Worm (Caenorhabditis elegans): ENCODE measurements around the gene K06H6.1.

K06H6.1 gene

ce11 chrV:587818-588217 is at the start of gene K06H6.1:
TSS of gene K06H6.1 (plus strand) at chrV:588118.
- TF ChIP-seq dao-5 (tag; optimal IDR thresholded peaks at IDR 0.05) = no peak
- TF ChIP-seq W03F9.2 (tag; optimal IDR thresholded peaks at IDR 0.05) = no peak
- no peak for TF ChIP-seq him-1 (tag; optimal IDR thresholded peaks at IDR 0.05)

- TF ChIP-seq W03F9.2 (tag; optimal IDR thresholded peaks at IDR 0.05) = no peak
- TF ChIP-seq him-1 (tag; optimal IDR thresholded peaks at IDR 0.05) = no peak
- TF ChIP-seq dao-5 (tag; optimal IDR thresholded peaks at IDR 0.05) = no peak
Observed at ce11 chrV:539040-539510, 48.8 kb upstream of the K06H6.1 start, which contains the start of gene nhr-155. TSS of gene nhr-155 (plus strand) at chrV:539460.

- TF ChIP-seq him-1 (tag; optimal IDR thresholded peaks at IDR 0.05) = no peak
- no peak for TF ChIP-seq W03F9.2 (tag; optimal IDR thresholded peaks at IDR 0.05)
Observed at ce11 chrV:541470-541869, 46.4 kb upstream of the K06H6.1 start.

ce11 chrV:543169-543568 is 44.7 kb upstream of the K06H6.1 start, which contains the start of gene C14C6.3:
TSS of gene C14C6.3 (plus strand) at chrV:543469.
- no peak for TF ChIP-seq W03F9.2 (tag; optimal IDR thresholded peaks at IDR 0.05)
- TF ChIP-seq dao-5 (tag; optimal IDR thresholded peaks at IDR 0.05) = no peak
- TF ChIP-seq him-1 (tag; optimal IDR thresholded peaks at IDR 0.05) = no peak

ce11 chrV:547980-548379 is 39.9 kb upstream of the K06H6.1 start, which contains the start of gene C14C6.6:
TSS of gene C14C6.6 (minus strand) at chrV:548080.
- TF ChIP-seq dao-5 (tag; optimal IDR thresholded peaks at IDR 0.05) (no peak), W03F9.2 (tag; optimal IDR thresholded peaks at IDR 0.05) (no peak), him-1 (tag; optimal IDR thresholded peaks at IDR 0.05) (no peak)

- TF ChIP-seq him-1 (tag; optimal IDR thresholded peaks at IDR 0.05) = no peak
- TF ChIP-seq W03F9.2 (tag; optimal IDR thresholded peaks at IDR 0.05) = no peak
- no peak for TF ChIP-seq dao-5 (tag; optimal IDR thresholded peaks at IDR 0.05)
Observed at ce11 chrV:552406-552805, 35.5 kb upstream of the K06H6.1 start.

ce11 chrV:553067-553466 is 34.9 kb upstream of the K06H6.1 start, which contains the start of gene C14C6.8:
TSS of gene C14C6.8 (minus strand) at chrV:553167.
- no peak for TF ChIP-seq him-1 (tag; optimal IDR thresholded peaks at IDR 0.05)
- TF ChIP-seq dao-5 (tag; optimal IDR thresholded peaks at IDR 0.05) = no peak
- TF ChIP-seq W03F9.2 (tag; optimal IDR thresholded peaks at IDR 0.05) = no peak

- no peak for TF ChIP-seq dao-5 (tag; optimal IDR thresholded peaks at IDR 0.05)
- no peak for TF ChIP-seq W03F9.2 (tag; optimal IDR thresholded peaks at IDR 0.05)
- no peak for TF ChIP-seq him-1 (tag; optimal IDR thresholded peaks at IDR 0.05)
Observed at ce11 chrV:556055-556454, 31.9 kb upstream of the K06H6.1 start, which contains the start of gene srx-8. TSS of gene srx-8 (minus strand) at chrV:556155.

- TF ChIP-seq him-1 (tag; optimal IDR thresholded peaks at IDR 0.05) (no peak), dao-5 (tag; optimal IDR thresholded peaks at IDR 0.05) (no peak), W03F9.2 (tag; optimal IDR thresholded peaks at IDR 0.05) (no peak)
Observed at ce11 chrV:559940-560339, 28.0 kb upstream of the K06H6.1 start, which contains the start of gene srx-7. TSS of gene srx-7 (plus strand) at chrV:560195.

ce11 chrV:562834-563233 is 25.1 kb upstream of the K06H6.1 start, which contains the start of gene C14C6.2:
TSS of gene C14C6.2 (plus strand) at chrV:563134.
- TF ChIP-seq dao-5 (tag; optimal IDR thresholded peaks at IDR 0.05) (no peak), him-1 (tag; optimal IDR thresholded peaks at IDR 0.05) (no peak), W03F9.2 (tag; optimal IDR thresholded peaks at IDR 0.05) (no peak)

ce11 chrV:565984-566383 is 21.9 kb upstream of the K06H6.1 start, which contains the start of gene sri-73:
TSS of gene sri-73 (minus strand) at chrV:566084.
- no peak for TF ChIP-seq him-1 (tag; optimal IDR thresholded peaks at IDR 0.05)
- no peak for TF ChIP-seq W03F9.2 (tag; optimal IDR thresholded peaks at IDR 0.05)
- no peak for TF ChIP-seq dao-5 (tag; optimal IDR thresholded peaks at IDR 0.05)

ce11 chrV:568105-568504 is 19.8 kb upstream of the K06H6.1 start, which contains the start of gene sri-72:
TSS of gene sri-72 (minus strand) at chrV:568205.
- TF ChIP-seq him-1 (tag; optimal IDR thresholded peaks at IDR 0.05) (no peak), dao-5 (tag; optimal IDR thresholded peaks at IDR 0.05) (no peak), W03F9.2 (tag; optimal IDR thresholded peaks at IDR 0.05) (no peak)

ce11 chrV:574639-575038 is 13.3 kb upstream of the K06H6.1 start, which contains the start of gene C14C6.13:
TSS of gene C14C6.13 (minus strand) at chrV:574739.
- TF ChIP-seq him-1 (tag; optimal IDR thresholded peaks at IDR 0.05) (no peak), W03F9.2 (tag; optimal IDR thresholded peaks at IDR 0.05) (no peak), dao-5 (tag; optimal IDR thresholded peaks at IDR 0.05) (no peak)

ce11 chrV:576070-576469 is 11.8 kb upstream of the K06H6.1 start, which contains the start of gene K06H6.5:
TSS of gene K06H6.5 (plus strand) at chrV:576370.
- TF ChIP-seq him-1 (tag; optimal IDR thresholded peaks at IDR 0.05) (no peak), W03F9.2 (tag; optimal IDR thresholded peaks at IDR 0.05) (no peak), dao-5 (tag; optimal IDR thresholded peaks at IDR 0.05) (no peak)

- TF ChIP-seq him-1 (tag; optimal IDR thresholded peaks at IDR 0.05) = no peak
- no peak for TF ChIP-seq W03F9.2 (tag; optimal IDR thresholded peaks at IDR 0.05)
- TF ChIP-seq dao-5 (tag; optimal IDR thresholded peaks at IDR 0.05) = no peak
Observed at ce11 chrV:576918-577317, 11.0 kb upstream of the K06H6.1 start.
